In the genomic region with DNA sequence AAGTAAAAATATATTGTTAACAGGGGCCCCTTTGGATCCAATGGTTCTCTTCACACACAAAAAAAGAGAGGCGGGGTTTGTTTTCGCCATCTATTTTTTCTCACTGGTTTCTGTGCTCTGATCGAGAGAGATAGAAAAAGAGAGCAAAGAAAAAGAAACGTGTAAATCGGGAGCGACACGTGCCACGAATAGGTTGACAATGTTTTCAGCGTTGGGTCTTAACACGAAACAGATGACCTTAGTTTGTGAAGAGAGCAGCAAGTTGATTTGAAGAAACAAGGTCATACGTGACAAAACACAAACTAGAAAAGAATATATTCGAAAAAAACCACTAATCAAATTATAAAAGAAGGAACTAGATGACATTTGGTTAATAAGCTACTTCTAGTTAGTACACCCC, we compare ENCODE assay signal across 4 worm cellular contexts.
TF ChIP-seq lines count a peak whose summit lies in the region.

lin-45 (minus strand) TSS at position 82 of the 400 bp plus-strand sequence.

TF ChIP-seq in whole organism, L1 larva, 84 proteins besides CTCF, POLR2A, EP300 and RAD21 (continues in another document):
- TF ChIP-seq nhr-28 (tag; optimal IDR thresholded peaks at IDR 0.05; lab: Kevin White, UChicago) (no peak), nhr-77 (tag; optimal IDR thresholded peaks at IDR 0.05; lab: Kevin White, UChicago) (no peak), nhr-11 (tag; optimal IDR thresholded peaks at IDR 0.05; lab: Kevin White, UChicago) (no peak), pag-3 (tag; optimal IDR thresholded peaks at IDR 0.05; lab: Kevin White, UChicago; ENCODE audit: borderline replicate concordance, insufficient read depth) (no peak), fkh-8 (tag; optimal IDR thresholded peaks at IDR 0.05; lab: Kevin White, UChicago) (no peak), ztf-11 (tag; optimal IDR thresholded peaks at IDR 0.05; lab: Kevin White, UChicago) (no peak), Y116A8C.19 (tag; optimal IDR thresholded peaks at IDR 0.05; lab: Kevin White, UChicago; ENCODE audit: borderline replicate concordance) (no peak), lir-3 (tag; optimal IDR thresholded peaks at IDR 0.05; lab: Kevin White, UChicago; ENCODE audit: poor library complexity) (no peak), F16B12.6 (tag; optimal IDR thresholded peaks at IDR 0.05; lab: Kevin White, UChicago) (no peak), nhr-71 (tag; optimal IDR thresholded peaks at IDR 0.05; lab: Kevin White, UChicago) (peak; percentile 55), ama-1 (optimal IDR thresholded peaks at IDR 0.05; lab: Kevin White, UChicago) (no peak), hpl-2 (GFP tag; optimal IDR thresholded peaks at IDR 0.05; lab: Kevin White, UChicago) (no peak), swsn-7 (tag; optimal IDR thresholded peaks at IDR 0.05; lab: Kevin White, UChicago) (no peak), ces-1 (GFP tag; optimal IDR thresholded peaks at IDR 0.05; lab: Kevin White, UChicago) (no peak), C34B4.2 (tag; optimal IDR thresholded peaks at IDR 0.05; lab: Kevin White, UChicago) (no peak), dsc-1 (tag; optimal IDR thresholded peaks at IDR 0.05; lab: Kevin White, UChicago) (peak; percentile 92), jun-1 (tag; optimal IDR thresholded peaks at IDR 0.05; lab: Kevin White, UChicago) (no peak), egl-27 (tag; optimal IDR thresholded peaks at IDR 0.05; lab: Kevin White, UChicago) (no peak), pqm-1 (tag; optimal IDR thresholded peaks at IDR 0.05; lab: Kevin White, UChicago) (no peak), nhr-84 (tag; optimal IDR thresholded peaks at IDR 0.05; lab: Kevin White, UChicago) (no peak), unc-98 (GFP tag; IDR thresholded peaks at IDR 0.05; lab: Robert Waterston, UW) (no peak), alr-1 (tag; optimal IDR thresholded peaks at IDR 0.05; lab: Kevin White, UChicago; ENCODE audit: borderline replicate concordance) (no peak)

TF ChIP-seq in whole organism, L2 larva, 48 proteins besides CTCF, POLR2A, EP300 and RAD21:
- TF ChIP-seq nhr-129 (tag; optimal IDR thresholded peaks at IDR 0.05; lab: Kevin White, UChicago) = peak; percentile 69
- TF ChIP-seq ztf-1 (GFP tag; conservative IDR thresholded peaks at IDR 0.05; lab: Robert Waterston, UW) = no peak
- no peak for TF ChIP-seq nhr-11 (tag; optimal IDR thresholded peaks at IDR 0.05; lab: Kevin White, UChicago)
- TF ChIP-seq F13H6.1 (tag; optimal IDR thresholded peaks at IDR 0.05; lab: Kevin White, UChicago) = peak; percentile 15
- peak; percentile 36 for TF ChIP-seq C34F6.9 (tag; optimal IDR thresholded peaks at IDR 0.05; lab: Kevin White, UChicago)
- no peak for TF ChIP-seq snpc-4 (tag; optimal IDR thresholded peaks at IDR 0.05; lab: Kevin White, UChicago)
- TF ChIP-seq elt-1 (tag; optimal IDR thresholded peaks at IDR 0.05; lab: Kevin White, UChicago) = no peak
- peak; percentile 28 for TF ChIP-seq sma-9 (GFP tag; optimal IDR thresholded peaks at IDR 0.05; lab: Kevin White, UChicago)
- no peak for TF ChIP-seq sma-9 (tag; optimal IDR thresholded peaks at IDR 0.05; lab: Kevin White, UChicago)

TF ChIP-seq in whole organism, L3 larva, 47 proteins besides CTCF, POLR2A, EP300 and RAD21:
- TF ChIP-seq nfya-1 (tag; optimal IDR thresholded peaks at IDR 0.05; lab: Kevin White, UChicago; ENCODE audit: insufficient read depth) = peak; percentile 32
- no peak for TF ChIP-seq mml-1 (tag; optimal IDR thresholded peaks at IDR 0.05; lab: Kevin White, UChicago)
- no peak for TF ChIP-seq tbx-2 (tag; optimal IDR thresholded peaks at IDR 0.05; lab: Kevin White, UChicago)
- no peak for TF ChIP-seq snpc-4 (tag; optimal IDR thresholded peaks at IDR 0.05; lab: Kevin White, UChicago)
TF ChIP-seq in whole organism, L3 larva: peak in this region for 1.

TF ChIP-seq in whole organism, L4 larva, 104 proteins besides CTCF, POLR2A, EP300 and RAD21:
- TF ChIP-seq mxl-3 (GFP tag; optimal IDR thresholded peaks at IDR 0.05; lab: Kevin White, UChicago) (peak; percentile 38), T26A8.4 (GFP tag; IDR thresholded peaks at IDR 0.05; lab: Robert Waterston, UW) (no peak), T20F7.1 (GFP tag; optimal IDR thresholded peaks at IDR 0.05; lab: Kevin White, UChicago) (no peak), hmg-1.1 (GFP tag; IDR thresholded peaks at IDR 0.05; lab: Robert Waterston, UW) (no peak), hif-1 (tag; optimal IDR thresholded peaks at IDR 0.05; lab: Kevin White, UChicago) (peak in 1 of 2 experiments; percentile 8), hlh-30 (tag; optimal IDR thresholded peaks at IDR 0.05; lab: Kevin White, UChicago; ENCODE audit: insufficient read depth) (peak; percentile 24), daf-16 (GFP tag; optimal IDR thresholded peaks at IDR 0.05; lab: Kevin White, UChicago) (peak in 1 of 2 experiments; percentile 63), daf-16 (tag; optimal IDR thresholded peaks at IDR 0.05; lab: Kevin White, UChicago) (no peak), ZK546.5 (tag; optimal IDR thresholded peaks at IDR 0.05; lab: Kevin White, UChicago) (no peak), dmd-8 (GFP tag; IDR thresholded peaks at IDR 0.05; lab: Robert Waterston, UW) (no peak), hlh-11 (tag; optimal IDR thresholded peaks at IDR 0.05; lab: Kevin White, UChicago) (peak; percentile 26)

Comparison
In these comparisons a context has a peak if more than half of its experiments do, and no peak if none do; other contexts are left out.
1. Of the 29 proteins assayed by ChIP-seq in both whole organism, L4 larva and whole organism, L1 larva: peak only in whole organism, L4 larva: none; only in whole organism, L1 larva: unc-130; in both: none; in neither: 26; mixed calls (peak in some experiments, not most) for 2.